Worm (Caenorhabditis elegans): ENCODE data around the gene unc-46.

The unc-46 gene

ce11 chrV:5050073-5050599 is 48.7 kb downstream of the unc-46 start (continued):
- TF ChIP-seq repo-1 (tag; optimal IDR thresholded peaks at IDR 0.05), result no peak
- no peak for TF ChIP-seq attf-5 (GFP tag; optimal IDR thresholded peaks at IDR 0.05)
- no peak for TF ChIP-seq ama-1 (optimal IDR thresholded peaks at IDR 0.05)
- no peak for TF ChIP-seq ama-1 (GFP tag; optimal IDR thresholded peaks at IDR 0.05)
- TF ChIP-seq T07F8.4 (tag; optimal IDR thresholded peaks at IDR 0.05), result no peak
- no peak for TF ChIP-seq Y95B8A.8 (GFP tag; IDR thresholded peaks at IDR 0.05)
- no peak for TF ChIP-seq D2030.7 (GFP tag; IDR thresholded peaks at IDR 0.05)
- TF ChIP-seq F49E8.2 (tag; optimal IDR thresholded peaks at IDR 0.05; ENCODE audit: insufficient read depth), result no peak
- TF ChIP-seq F37B4.10 (GFP tag; IDR thresholded peaks at IDR 0.05), result no peak
- no peak for TF ChIP-seq F10E7.11 (tag; optimal IDR thresholded peaks at IDR 0.05)
- TF ChIP-seq rpc-1 (optimal IDR thresholded peaks at IDR 0.05), result no peak
- TF ChIP-seq rpc-1 (tag; optimal IDR thresholded peaks at IDR 0.05), result no peak
- no peak for TF ChIP-seq cebp-1 (GFP tag; IDR thresholded peaks at IDR 0.05)
- TF ChIP-seq cebp-1 (tag; optimal IDR thresholded peaks at IDR 0.05), result no peak

DNA sequence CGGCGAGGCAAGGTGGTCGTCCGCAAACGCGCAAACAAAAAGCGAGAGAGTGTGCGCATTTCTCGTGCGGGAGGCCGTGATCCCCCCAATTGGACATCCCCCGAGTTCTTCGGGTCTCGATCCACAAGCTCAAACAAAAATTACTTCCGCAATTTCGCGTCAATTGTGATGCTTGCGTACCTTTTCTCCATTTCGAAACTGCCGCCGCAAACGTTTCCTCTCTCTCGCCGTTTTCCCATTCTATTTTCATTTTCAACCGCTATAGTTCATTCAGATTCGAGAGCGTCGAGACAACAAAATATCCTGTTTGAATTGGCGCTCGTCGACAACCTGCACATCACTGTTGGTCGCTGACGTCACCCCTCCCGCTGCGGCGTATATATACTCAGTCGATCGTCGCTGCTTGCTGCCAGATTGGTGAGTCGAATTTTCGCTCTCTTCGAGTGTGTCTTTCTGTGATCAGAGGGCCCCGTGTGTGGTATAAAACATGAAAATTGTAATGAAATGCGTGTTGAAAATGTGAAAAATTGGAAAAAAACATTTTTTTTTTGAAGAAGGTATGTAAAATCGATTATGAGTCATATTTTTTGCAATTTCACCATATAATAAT is 49.4 kb downstream of the unc-46 start, which contains the start of the genes pqn-51 and K11D12.14:
Gene pqn-51, plus strand, starts transcription at position 275 of the 610 bp plus-strand sequence.
Gene K11D12.14, plus strand, starts transcription at position 304 of the 610 bp plus-strand sequence.
- TF ChIP-seq atf-7 (tag; optimal IDR thresholded peaks at IDR 0.05), result peak; percentile 99
- TF ChIP-seq sptf-2 (GFP tag; optimal IDR thresholded peaks at IDR 0.05), result no peak
- peak; percentile 71 for TF ChIP-seq ceh-27 (GFP tag; optimal IDR thresholded peaks at IDR 0.05)
- no peak for TF ChIP-seq mel-28 (tag; optimal IDR thresholded peaks at IDR 0.05; ENCODE audit: borderline replicate concordance)
- no peak for TF ChIP-seq B0336.3 (GFP tag; IDR thresholded peaks at IDR 0.05)
- no peak for TF ChIP-seq nfya-2 (GFP tag; IDR thresholded peaks at IDR 0.05)
- TF ChIP-seq snpc-1.3 (tag; optimal IDR thresholded peaks at IDR 0.05; ENCODE audit: insufficient read depth), result peak; percentile 7
- TF ChIP-seq ceh-58 (GFP tag; IDR thresholded peaks at IDR 0.05), result no peak
- no peak for TF ChIP-seq die-1 (tag; optimal IDR thresholded peaks at IDR 0.05)
- TF ChIP-seq him-1 (tag; optimal IDR thresholded peaks at IDR 0.05), result no peak
- TF ChIP-seq hmg-1.2 (GFP tag; IDR thresholded peaks at IDR 0.05), result peak; percentile 81
- peak; percentile 59; the same call in 1 of the 2 replicates for TF ChIP-seq hmg-20 (GFP tag; IDR thresholded peaks at IDR 0.05)
- TF ChIP-seq fkh-3 (tag; optimal IDR thresholded peaks at IDR 0.05), result no peak
- TF ChIP-seq let-526 (GFP tag; IDR thresholded peaks at IDR 0.05), result no peak
- 0 out of 2 replicates have a peak, but pooled peaks have one; percentile 60 for TF ChIP-seq Y79H2A.3 (GFP tag; conservative IDR thresholded peaks at IDR 0.05)
- peak in 2 of 3 experiments; percentile 34 to 90 for TF ChIP-seq lin-35 (GFP tag; optimal IDR thresholded peaks at IDR 0.05)
- TF ChIP-seq K12H6.12 (tag; optimal IDR thresholded peaks at IDR 0.05), result peak; percentile 89
- no peak for TF ChIP-seq ztf-22 (GFP tag; optimal IDR thresholded peaks at IDR 0.05)
- no peak for TF ChIP-seq zim-3 (tag; optimal IDR thresholded peaks at IDR 0.05)
- no peak for TF ChIP-seq F39B2.1 (GFP tag; IDR thresholded peaks at IDR 0.05)
- TF ChIP-seq lag-1 (GFP tag; IDR thresholded peaks at IDR 0.05), result no peak
- TF ChIP-seq F52B5.7 (tag; optimal IDR thresholded peaks at IDR 0.05), result no peak
- peak; percentile 86 for TF ChIP-seq madf-6 (GFP tag; IDR thresholded peaks at IDR 0.05)
- no peak for TF ChIP-seq ceh-79 (tag; optimal IDR thresholded peaks at IDR 0.05)
- TF ChIP-seq nhr-120 (GFP tag; IDR thresholded peaks at IDR 0.05), result no peak
- peak; percentile 19 for TF ChIP-seq B0035.1 (tag; optimal IDR thresholded peaks at IDR 0.05)
- TF ChIP-seq attf-6 (GFP tag; IDR thresholded peaks at IDR 0.05), result peak; percentile 74
- TF ChIP-seq hsf-1 (GFP tag; IDR thresholded peaks at IDR 0.05), result no peak
- TF ChIP-seq Y67H2A.10 (GFP tag; conservative IDR thresholded peaks at IDR 0.05), result 0 out of 2 replicates have a peak, but pooled peaks have one; percentile 7
- TF ChIP-seq T26A5.8 (tag; optimal IDR thresholded peaks at IDR 0.05), result no peak
- TF ChIP-seq C06A6.2 (GFP tag; conservative IDR thresholded peaks at IDR 0.05), result peak; percentile 92
- peak; percentile 45 for TF ChIP-seq xnd-1 (tag; optimal IDR thresholded peaks at IDR 0.05)
- peak; percentile 71 for TF ChIP-seq ztf-26 (tag; optimal IDR thresholded peaks at IDR 0.05)
- TF ChIP-seq lin-54 (GFP tag; optimal IDR thresholded peaks at IDR 0.05), result peak; percentile 91
- peak; percentile 89; the same call in 1 of the 2 replicates for TF ChIP-seq Y56A3A.18 (GFP tag; IDR thresholded peaks at IDR 0.05)

All from whole organism, young adult.